Fruit fly (Drosophila melanogaster): Measurements from ENCODE around the gene CG9961.

- TF ChIP-seq CG32006 (GFP tag; optimal IDR thresholded peaks at IDR 0.05) = no peak
- no peak for TF ChIP-seq Ets96B (tag; optimal IDR thresholded peaks at IDR 0.05)
- no peak for TF ChIP-seq CG9139 (GFP tag; optimal IDR thresholded peaks at IDR 0.05)
- no peak for TF ChIP-seq Eip78C (GFP tag)
- no peak for TF ChIP-seq CG11762 (GFP tag; optimal IDR thresholded peaks at IDR 0.05; ENCODE audit: insufficient read depth)
- TF ChIP-seq esn (GFP tag; optimal IDR thresholded peaks at IDR 0.05) = no peak
These were observed 38.1 kb upstream of the CG9961 start for dm6 chr2L:2782790-2783189.

All from whole organism, prepupa.